Worm (Caenorhabditis elegans): ENCODE results near the gene srw-79.

DNA sequence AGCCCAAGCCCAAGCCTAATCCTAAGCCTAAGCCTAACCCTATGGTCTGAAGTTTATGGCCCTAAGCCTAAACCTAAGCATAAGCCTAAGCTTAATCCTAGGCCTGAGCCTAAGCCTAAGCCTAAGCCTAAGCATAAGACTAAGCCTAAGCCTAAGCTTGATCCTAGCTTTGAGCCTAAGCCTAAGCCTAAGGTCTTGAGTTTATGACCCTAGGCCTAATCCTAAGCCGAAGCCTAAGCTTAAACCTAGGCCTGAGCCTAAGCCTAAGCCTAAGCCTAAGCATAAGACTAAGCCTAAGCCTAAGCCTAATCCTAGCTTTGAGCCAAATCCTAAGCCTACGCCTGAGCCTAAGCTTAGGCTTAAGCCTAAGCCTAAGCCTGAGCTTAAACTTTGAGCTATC lies 32.5 kb downstream of the srw-79 start:
- TF ChIP-seq hmbx-1 (tag; optimal IDR thresholded peaks at IDR 0.05), result no peak
- no peak for TF ChIP-seq pes-1 (GFP tag; IDR thresholded peaks at IDR 0.05)
- no peak for TF ChIP-seq ama-1 (optimal IDR thresholded peaks at IDR 0.05)
- TF ChIP-seq ets-7 (tag; optimal IDR thresholded peaks at IDR 0.05), result no peak
- TF ChIP-seq ceh-36 (tag; optimal IDR thresholded peaks at IDR 0.05), result peak; percentile 95

All from whole organism, early embryonic.